Fruit fly (Drosophila melanogaster) whole organism, pupa: ENCODE results near the gene Calx.

ENCODE experiments used
- CG13204 ChIP-seq: fragments of 200-800 bp; sonication (Bioruptor generic); optimal IDR thresholded peaks from 2 replicates; lab custom pipeline; 2018; ENCODE audit warnings: missing biosample characterization, mild to moderate bottlenecking, missing genetic modification characterization, moderate library complexity
- CG15710 ChIP-seq: fragments of 200-800 bp; sonication (Bioruptor generic); optimal IDR thresholded peaks from 2 replicates; lab custom pipeline; 2018; ENCODE audit warnings: missing biosample characterization, mild to moderate bottlenecking, missing genetic modification characterization, moderate library complexity
- EcR ChIP-seq: fragments of 200-800 bp; sonication (Bioruptor generic); optimal IDR thresholded peaks from 3 replicates; lab custom pipeline; 2019; ENCODE audit warnings: missing biosample characterization, missing genetic modification characterization, mild to moderate bottlenecking, moderate library complexity, missing genetic modification reagents

Gene Calx

DNA sequence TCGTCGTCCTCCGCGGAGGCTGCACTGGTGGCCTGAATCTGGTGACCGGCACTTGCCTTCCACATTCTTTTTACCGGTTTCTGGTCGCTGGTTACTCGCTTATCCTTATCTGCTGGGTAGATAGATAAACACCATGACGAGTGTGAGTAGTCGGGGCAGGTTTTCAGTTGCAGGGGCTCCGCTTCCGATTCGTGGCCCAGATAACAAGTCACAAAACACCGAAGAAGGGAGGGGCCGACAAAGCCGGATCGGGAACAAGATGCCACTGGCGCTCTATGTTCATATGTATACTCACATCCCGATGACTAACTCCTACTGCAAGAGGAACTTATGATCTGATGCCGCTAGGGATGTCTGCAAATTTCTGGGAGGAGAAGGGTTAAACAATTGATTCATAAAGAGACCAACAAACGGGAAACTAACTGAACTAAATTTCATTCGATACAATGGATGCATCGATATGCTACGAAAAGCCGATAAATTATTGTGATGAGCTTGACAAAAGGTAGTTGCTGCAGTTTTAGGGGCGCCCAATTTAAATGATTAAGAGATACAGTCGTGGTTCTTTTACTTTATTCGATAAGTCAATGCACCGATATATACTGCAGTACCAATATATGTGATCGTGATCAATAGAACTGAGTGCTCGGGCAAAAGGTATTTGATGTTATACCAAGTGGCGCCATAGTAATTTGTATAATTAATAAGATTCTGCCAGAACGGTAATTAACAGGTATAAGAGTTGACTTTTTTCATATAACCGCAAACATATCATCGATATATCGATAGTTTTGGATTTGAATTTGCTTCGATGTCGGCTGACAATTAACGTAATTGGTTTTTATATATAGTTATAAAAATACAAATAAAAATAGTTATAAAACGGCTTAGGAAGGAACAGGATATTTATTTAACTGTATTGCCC lies 86.3 kb downstream of the Calx start, which contains the start of gene Cortactin:
Cortactin (minus strand) TSS at position 472 of the 925 bp plus-strand sequence.
- TF ChIP-seq CG13204 (GFP tag; lab: Kevin White, UChicago) (no peak), EcR (GFP tag; lab: Kevin White, UChicago) (peak; percentile 41), CG15710 (no peak)
- TF ChIP-seq, all 21 proteins: peak for 1
